Fruit fly (Drosophila melanogaster) whole organism: ENCODE measurements around the gene slow.

Experiments used
- Dll ChIP-seq: fragments of >200 bp; optimal IDR thresholded peaks from 2 replicates; lab custom pipeline; 2017
- usp ChIP-seq: fragments of >200 bp; optimal IDR thresholded peaks from 2 replicates; lab custom pipeline; 2017; ENCODE audit warnings: missing biosample characterization, missing genetic modification characterization, mixed read lengths

- TF ChIP-seq Dll (lab: Kevin White, UChicago) (no peak), usp (GFP tag; lab: Kevin White, UChicago) (no peak)
These were observed 36.2 kb upstream of the slow start for dm6 chr3L:4348072-4348471.
